Worm (Caenorhabditis elegans) whole organism, late embryonic: ENCODE data around the gene srh-229.

Source experiments
- K09A11.1 ChIP-seq: sonication (generic microtip); optimal IDR thresholded peaks from 2 replicates; lab custom pipeline; 2017; ENCODE audit warnings: antibody characterized with exemption, mild to moderate bottlenecking, missing genetic modification characterization, missing compliant biosample characterization; ENCODE audit not compliant: insufficient read depth
- elt-2 ChIP-seq: sonication (generic microtip); optimal IDR thresholded peaks from 2 replicates; lab custom pipeline; 2016; ENCODE audit warnings: missing genetic modification reagents, missing genetic modification characterization, missing compliant biosample characterization
- ets-4 ChIP-seq: sonication (generic microtip); optimal IDR thresholded peaks from 2 replicates; lab custom pipeline; 2016; ENCODE audit warnings: missing genetic modification characterization, missing compliant biosample characterization
- fkh-10 ChIP-seq: fragments of 150-350 bp; optimal IDR thresholded peaks from 2 replicates; lab custom pipeline; 2014; ENCODE audit warnings: missing biosample characterization, missing genetic modification reagents, missing genetic modification characterization
- gmeb-2 ChIP-seq: sonication (generic microtip); optimal IDR thresholded peaks from 2 replicates; lab custom pipeline; 2016; ENCODE audit warnings: missing genetic modification characterization, inconsistent platforms, missing compliant biosample characterization
- hlh-15 ChIP-seq: sonication (generic microtip); optimal IDR thresholded peaks from 2 replicates; lab custom pipeline; 2016; ENCODE audit warnings: missing genetic modification characterization, missing compliant biosample characterization
- mec-3 ChIP-seq: sonication (generic microtip); optimal IDR thresholded peaks from 2 replicates; lab custom pipeline; 2016; ENCODE audit warnings: borderline replicate concordance, missing genetic modification characterization, missing compliant biosample characterization
- pha-2 ChIP-seq: sonication (generic microtip); optimal IDR thresholded peaks from 2 replicates; lab custom pipeline; 2017; ENCODE audit warnings: mild to moderate bottlenecking, missing genetic modification characterization, missing compliant biosample characterization
- pha-4 ChIP-seq: fragments of 150-350 bp; optimal IDR thresholded peaks from 2 replicates; lab custom pipeline; 2018; ENCODE audit warnings: missing biosample characterization, missing genetic modification reagents, missing genetic modification characterization
- pqm-1 ChIP-seq: sonication (generic microtip); optimal IDR thresholded peaks from 2 replicates; lab custom pipeline; 2016; ENCODE audit warnings: missing genetic modification characterization, missing compliant biosample characterization
- tbx-2 ChIP-seq: sonication (generic microtip); optimal IDR thresholded peaks from 2 replicates; lab custom pipeline; 2016; ENCODE audit warnings: missing genetic modification characterization, missing compliant biosample characterization
- unc-3 ChIP-seq, 2 experiments: fragments of 200-800 bp in 1 of 2; sonication (Bioruptor generic) in 1 of 2; sonication (generic microtip) in 1 of 2; conservative IDR thresholded peaks in 1 of 2; optimal IDR thresholded peaks in 1 of 2; 2 replicates each; pipeline versions ENCODE4 v1.3.6 to Lab custom; 2016 to 2022; ENCODE audit warnings: missing compliant biosample characterization in 2 of 2, missing genetic modification characterization in 2 of 2, missing genetic modification reagents in 1 of 2

DNA sequence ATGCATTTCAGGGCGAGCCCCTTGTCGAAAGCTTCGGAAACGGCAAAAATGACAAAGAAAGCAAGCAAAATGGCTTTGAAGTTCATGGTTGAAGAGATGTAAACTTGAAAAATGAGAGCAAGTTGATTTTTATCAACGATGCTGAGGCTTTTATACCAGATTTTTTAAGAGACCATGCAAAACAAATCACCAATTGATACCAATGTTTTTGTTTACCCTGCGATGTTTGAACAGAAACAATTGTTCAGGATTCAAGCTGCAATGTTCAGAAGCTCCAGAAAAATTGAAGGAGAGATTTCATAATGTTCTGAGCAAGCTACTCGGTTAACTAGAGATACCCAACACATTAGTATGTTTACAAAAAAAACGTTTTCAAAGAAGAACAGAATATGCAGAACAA, 18.1 kb upstream of the srh-229 start, which contains the start of gene C54F6.15:
- TF ChIP-seq hlh-15 (tag; lab: Kevin White, UChicago) (no peak), K09A11.1 (tag; lab: Kevin White, UChicago) (no peak), pqm-1 (no peak), fkh-10 (GFP tag; lab: Kevin White, UChicago) (no peak), pha-4 (tag; lab: Kevin White, UChicago) (no peak), unc-3 (GFP tag; conservative IDR thresholded peaks at IDR 0.05; lab: Robert Waterston, UW) (no peak), unc-3 (tag; optimal IDR thresholded peaks at IDR 0.05; lab: Kevin White, UChicago) (no peak), elt-2 (tag; lab: Kevin White, UChicago) (no peak), tbx-2 (tag; lab: Kevin White, UChicago) (no peak), ets-4 (tag; lab: Kevin White, UChicago) (no peak), pha-2 (no peak), mec-3 (tag; lab: Kevin White, UChicago) (no peak), gmeb-2 (tag; lab: Kevin White, UChicago) (no peak)
